Fruit fly (Drosophila melanogaster): ENCODE measurements around the gene CG13028.

dm6 chr3L:16935284-16935683 lies 12.2 kb downstream of the CG13028 start, which contains the start of gene CG11905:
- TF ChIP-seq jim (GFP tag; optimal IDR thresholded peaks at IDR 0.05) (no peak), psq (GFP tag; optimal IDR thresholded peaks at IDR 0.05) (peak; percentile 7), Hr83 (GFP tag; optimal IDR thresholded peaks at IDR 0.05; ENCODE audit: poor library complexity, severe bottlenecking) (no peak)

Data from whole organism, wandering third instar larva.